Worm (Caenorhabditis elegans) whole organism, L4 larva: ENCODE data around the gene atp-5.

Experiments used
- D1046.2 ChIP-seq: fragments of 200-800 bp; sonication (Bioruptor generic); IDR thresholded peaks from 2 replicates; pipeline ENCODE4 v1.3.6; 2022; ENCODE audit warnings: missing genetic modification characterization, missing compliant biosample characterization
- F10B5.3 ChIP-seq: sonication (generic microtip); optimal IDR thresholded peaks from 2 replicates; lab custom pipeline; 2016; ENCODE audit warnings: mild to moderate bottlenecking, missing genetic modification characterization, missing compliant biosample characterization
- F37D6.2 ChIP-seq: sonication (generic microtip); optimal IDR thresholded peaks from 2 replicates; lab custom pipeline; 2016; ENCODE audit warnings: mild to moderate bottlenecking, missing genetic modification characterization, missing compliant biosample characterization
- F44E2.7 ChIP-seq: fragments of 200-800 bp; sonication (Bioruptor generic); IDR thresholded peaks from 2 replicates; pipeline ENCODE4 v2.1.2; 2022; ENCODE audit warnings: missing genetic modification characterization, missing compliant biosample characterization
- F49E8.2 ChIP-seq: sonication (generic microtip); optimal IDR thresholded peaks from 2 replicates; lab custom pipeline; 2016; ENCODE audit warnings: missing compliant biosample characterization, mild to moderate bottlenecking, missing genetic modification characterization, borderline replicate concordance
- T26A8.4 ChIP-seq: fragments of 200-800 bp; sonication (Bioruptor generic); IDR thresholded peaks from 2 replicates; pipeline ENCODE4 v1.3.6; 2022; ENCODE audit warnings: missing genetic modification characterization, missing compliant biosample characterization
- Y105C5A.15 ChIP-seq: fragments of 200-800 bp; sonication (Bioruptor generic); IDR thresholded peaks from 2 replicates; pipeline ENCODE4 v1.3.6; 2022; ENCODE audit warnings: missing genetic modification characterization, missing compliant biosample characterization
- Y48G9A.11 ChIP-seq: fragments of 200-800 bp; sonication (Bioruptor generic); IDR thresholded peaks from 2 replicates; pipeline ENCODE4 v1.3.6; 2022; ENCODE audit warnings: missing genetic modification reagents, missing genetic modification characterization, missing compliant biosample characterization
- Y5F2A.4 ChIP-seq: fragments of 200-800 bp; sonication (Bioruptor generic); optimal IDR thresholded peaks from 2 replicates; lab custom pipeline; 2018; ENCODE audit warnings: mild to moderate bottlenecking, missing genetic modification characterization, missing compliant biosample characterization
- Y75B8A.6 ChIP-seq: fragments of 200-800 bp; sonication (Bioruptor generic); IDR thresholded peaks from 2 replicates; pipeline ENCODE4 v1.3.6; 2022; ENCODE audit warnings: missing genetic modification reagents, missing genetic modification characterization, missing compliant biosample characterization
- ZK337.2 ChIP-seq: fragments of 200-800 bp; sonication (Bioruptor generic); IDR thresholded peaks from 2 replicates; pipeline ENCODE4 v1.3.6; 2022; ENCODE audit warnings: missing genetic modification reagents, missing genetic modification characterization, missing compliant biosample characterization
- arid-1 ChIP-seq: fragments of 200-800 bp; sonication (Bioruptor generic); conservative IDR thresholded peaks from 2 replicates; pipeline ENCODE4 v1.3.6; 2022; ENCODE audit warnings: missing genetic modification reagents, missing genetic modification characterization, missing compliant biosample characterization
- ceh-28 ChIP-seq: fragments of 150-350 bp; optimal IDR thresholded peaks from 2 replicates; lab custom pipeline; 2014; ENCODE audit warnings: missing biosample characterization, missing genetic modification reagents, missing genetic modification characterization
- ceh-44 ChIP-seq: fragments of 200-800 bp; sonication (Bioruptor generic); IDR thresholded peaks from 2 replicates; pipeline ENCODE4 v1.3.6; 2022; ENCODE audit warnings: missing genetic modification reagents, missing genetic modification characterization, missing compliant biosample characterization
- cey-2 ChIP-seq: sonication (generic microtip); optimal IDR thresholded peaks from 3 replicates; lab custom pipeline; 2017; ENCODE audit warnings: missing genetic modification characterization, mild to moderate bottlenecking, missing compliant biosample characterization, antibody characterized with exemption, borderline replicate concordance; ENCODE audit not compliant: insufficient read depth
- daf-12 ChIP-seq: fragments of 150-350 bp; optimal IDR thresholded peaks from 2 replicates; lab custom pipeline; 2014; ENCODE audit warnings: missing biosample characterization, missing genetic modification reagents, missing genetic modification characterization
- daf-16 ChIP-seq, 3 experiments: sonication (generic microtip); optimal IDR thresholded peaks; 2 replicates each; lab custom pipeline; 2016 to 2017; ENCODE audit warnings: missing genetic modification characterization in 3 of 3, missing genetic modification reagents in 3 of 3, mild to moderate bottlenecking in 2 of 3, missing compliant biosample characterization in 2 of 3, missing biosample characterization in 1 of 3, moderate library complexity in 1 of 3
- dmd-8 ChIP-seq: fragments of 200-800 bp; sonication (Bioruptor generic); IDR thresholded peaks from 2 replicates; pipeline ENCODE4 v1.3.6; 2022; ENCODE audit warnings: missing genetic modification characterization, missing compliant biosample characterization
- duxl-1 ChIP-seq: sonication (generic microtip); optimal IDR thresholded peaks from 2 replicates; lab custom pipeline; 2016; ENCODE audit warnings: mild to moderate bottlenecking, missing genetic modification characterization, moderate library complexity, missing compliant biosample characterization; ENCODE audit not compliant: poor library complexity
- dve-1 ChIP-seq: sonication (generic microtip); optimal IDR thresholded peaks from 2 replicates; lab custom pipeline; 2017; ENCODE audit warnings: antibody characterized with exemption, mild to moderate bottlenecking, missing genetic modification characterization, missing compliant biosample characterization; ENCODE audit not compliant: insufficient read depth
- gei-8 ChIP-seq: fragments of 200-800 bp; sonication (Bioruptor generic); optimal IDR thresholded peaks from 2 replicates; lab custom pipeline; 2018; ENCODE audit warnings: mild to moderate bottlenecking, missing genetic modification characterization, missing compliant biosample characterization
- hif-1 ChIP-seq, 2 experiments: sonication (generic microtip); optimal IDR thresholded peaks; 2 replicates each; lab custom pipeline; 2016 to 2017; ENCODE audit warnings: missing compliant biosample characterization in 2 of 2, missing genetic modification characterization in 2 of 2, missing genetic modification reagents in 2 of 2, missing genotype in 2 of 2, mild to moderate bottlenecking in 1 of 2
- hlh-11 ChIP-seq: fragments of 200-800 bp; sonication (Bioruptor generic); optimal IDR thresholded peaks from 2 replicates; lab custom pipeline; 2018; ENCODE audit warnings: mild to moderate bottlenecking, missing genetic modification characterization, missing compliant biosample characterization
- hmg-1.1 ChIP-seq: fragments of 200-800 bp; sonication (Bioruptor generic); IDR thresholded peaks from 2 replicates; pipeline ENCODE4 v1.3.6; 2022; ENCODE audit warnings: missing genetic modification reagents, missing genetic modification characterization, missing compliant biosample characterization
- madf-5 ChIP-seq, 2 experiments: fragments of 200-800 bp; sonication (Bioruptor generic); IDR thresholded peaks; 2 replicates each; pipeline ENCODE4 v1.3.6; 2022; ENCODE audit warnings: missing compliant biosample characterization in 2 of 2, missing genetic modification characterization in 2 of 2
- mdt-29 ChIP-seq: fragments of 200-800 bp; sonication (Bioruptor generic); IDR thresholded peaks from 2 replicates; pipeline ENCODE4 v1.3.6; 2022; ENCODE audit warnings: missing genetic modification reagents, missing genetic modification characterization, missing compliant biosample characterization
- mep-1 ChIP-seq: fragments of 150-350 bp; sonication (generic microtip); optimal IDR thresholded peaks from 3 replicates; lab custom pipeline; 2014; ENCODE audit warnings: missing biosample characterization, missing genetic modification characterization
- nhr-10 ChIP-seq: fragments of 150-350 bp; optimal IDR thresholded peaks from 2 replicates; lab custom pipeline; 2014; ENCODE audit warnings: missing biosample characterization, missing genetic modification characterization
- nhr-102 ChIP-seq: sonication (generic microtip); optimal IDR thresholded peaks from 2 replicates; lab custom pipeline; 2016; ENCODE audit warnings: mild to moderate bottlenecking, missing genetic modification characterization, moderate library complexity, missing compliant biosample characterization
- nhr-111 ChIP-seq: fragments of 200-800 bp; sonication (Bioruptor generic); optimal IDR thresholded peaks from 2 replicates; lab custom pipeline; 2018; ENCODE audit warnings: mild to moderate bottlenecking, missing genetic modification characterization, missing compliant biosample characterization
- nhr-41 ChIP-seq: fragments of 200-800 bp; sonication (Bioruptor generic); IDR thresholded peaks from 2 replicates; pipeline ENCODE4 v1.3.6; 2022; ENCODE audit warnings: missing genetic modification reagents, missing genetic modification characterization, missing compliant biosample characterization
- nhr-6 ChIP-seq: fragments of 150-350 bp; optimal IDR thresholded peaks from 2 replicates; lab custom pipeline; 2014; ENCODE audit warnings: missing biosample characterization, missing genetic modification characterization
- nhr-76 ChIP-seq: fragments of 150-350 bp; optimal IDR thresholded peaks from 2 replicates; lab custom pipeline; 2014; ENCODE audit warnings: missing biosample characterization, missing genetic modification characterization
- pha-4 ChIP-seq, 2 experiments: fragments of 150-350 bp in 1 of 2; fragments of 200-800 bp in 1 of 2; sonication (Bioruptor generic) in 1 of 2; IDR thresholded peaks in 1 of 2; optimal IDR thresholded peaks in 1 of 2; 2 replicates each; pipeline versions ENCODE4 v1.3.6 to Lab custom; 2014 to 2022; ENCODE audit warnings: missing genetic modification characterization in 2 of 2, missing genetic modification reagents in 2 of 2, missing biosample characterization in 1 of 2, missing compliant biosample characterization in 1 of 2
- rbr-2 ChIP-seq: sonication (generic microtip); optimal IDR thresholded peaks from 2 replicates; lab custom pipeline; 2016; ENCODE audit warnings: missing genotype, missing genetic modification characterization, missing compliant biosample characterization
- sdz-12 ChIP-seq: fragments of 200-800 bp; sonication (Bioruptor generic); optimal IDR thresholded peaks from 2 replicates; lab custom pipeline; 2018; ENCODE audit warnings: mild to moderate bottlenecking, missing genetic modification characterization, missing compliant biosample characterization
- set-16 ChIP-seq: fragments of 200-800 bp; sonication (Bioruptor generic); IDR thresholded peaks from 2 replicates; pipeline ENCODE4 v1.3.6; 2022; ENCODE audit warnings: missing genetic modification reagents, missing genetic modification characterization, missing compliant biosample characterization
- skn-1 ChIP-seq: fragments of 150-350 bp; optimal IDR thresholded peaks from 2 replicates; lab custom pipeline; 2014; ENCODE audit warnings: missing biosample characterization, missing genetic modification characterization
- snpc-1.2 ChIP-seq: fragments of 200-800 bp; sonication (Bioruptor generic); IDR thresholded peaks from 2 replicates; pipeline ENCODE4 v1.3.6; 2022; ENCODE audit warnings: missing genetic modification reagents, missing genetic modification characterization, missing compliant biosample characterization
- tag-97 ChIP-seq: fragments of 200-800 bp; sonication (Bioruptor generic); IDR thresholded peaks from 2 replicates; pipeline ENCODE4 v1.3.6; 2022; ENCODE audit warnings: missing genetic modification characterization, missing compliant biosample characterization
- unc-130 ChIP-seq: sonication (generic microtip); optimal IDR thresholded peaks from 2 replicates; lab custom pipeline; 2016; ENCODE audit warnings: missing genetic modification reagents, missing genetic modification characterization, missing compliant biosample characterization
- zfp-2 ChIP-seq: sonication (generic microtip); optimal IDR thresholded peaks from 2 replicates; lab custom pipeline; 2016; ENCODE audit warnings: mild to moderate bottlenecking, missing genetic modification characterization, missing compliant biosample characterization
- zfp-3 ChIP-seq: fragments of 200-800 bp; sonication (Bioruptor generic); conservative IDR thresholded peaks from 2 replicates; pipeline ENCODE4 v1.3.6; 2022; ENCODE audit warnings: missing genetic modification reagents, missing genetic modification characterization, missing compliant biosample characterization
- zip-2 ChIP-seq: fragments of 150-350 bp; optimal IDR thresholded peaks from 2 replicates; lab custom pipeline; 2014; ENCODE audit warnings: missing biosample characterization, missing genetic modification characterization

The atp-5 gene

ce11 chrV:11076403-11076802, 47.3 kb downstream of the atp-5 start (continued):
- 0 out of 2 replicates have a peak, but pooled peaks have one; percentile 12 for TF ChIP-seq Y75B8A.6 (GFP tag; lab: Robert Waterston, UW)
- TF ChIP-seq dmd-8 (GFP tag; lab: Robert Waterston, UW) = peak; percentile 81; the same call in 1 of the 2 replicates
- no peak for TF ChIP-seq nhr-111 (GFP tag; lab: Kevin White, UChicago)
- TF ChIP-seq F37D6.2 (tag; lab: Kevin White, UChicago) = no peak
- peak; percentile 93 for TF ChIP-seq F49E8.2 (tag; lab: Kevin White, UChicago)

ce11 chrV:11076028-11076402, 47.7 kb downstream of the atp-5 start:
- TF ChIP-seq tag-97 (0 out of 2 replicates have a peak, but pooled peaks have one; percentile 39), ZK337.2 (GFP tag; lab: Robert Waterston, UW) (no peak), T26A8.4 (GFP tag; lab: Robert Waterston, UW) (0 out of 2 replicates have a peak, but pooled peaks have one; percentile 48), F10B5.3 (peak; percentile 16)

DNA sequence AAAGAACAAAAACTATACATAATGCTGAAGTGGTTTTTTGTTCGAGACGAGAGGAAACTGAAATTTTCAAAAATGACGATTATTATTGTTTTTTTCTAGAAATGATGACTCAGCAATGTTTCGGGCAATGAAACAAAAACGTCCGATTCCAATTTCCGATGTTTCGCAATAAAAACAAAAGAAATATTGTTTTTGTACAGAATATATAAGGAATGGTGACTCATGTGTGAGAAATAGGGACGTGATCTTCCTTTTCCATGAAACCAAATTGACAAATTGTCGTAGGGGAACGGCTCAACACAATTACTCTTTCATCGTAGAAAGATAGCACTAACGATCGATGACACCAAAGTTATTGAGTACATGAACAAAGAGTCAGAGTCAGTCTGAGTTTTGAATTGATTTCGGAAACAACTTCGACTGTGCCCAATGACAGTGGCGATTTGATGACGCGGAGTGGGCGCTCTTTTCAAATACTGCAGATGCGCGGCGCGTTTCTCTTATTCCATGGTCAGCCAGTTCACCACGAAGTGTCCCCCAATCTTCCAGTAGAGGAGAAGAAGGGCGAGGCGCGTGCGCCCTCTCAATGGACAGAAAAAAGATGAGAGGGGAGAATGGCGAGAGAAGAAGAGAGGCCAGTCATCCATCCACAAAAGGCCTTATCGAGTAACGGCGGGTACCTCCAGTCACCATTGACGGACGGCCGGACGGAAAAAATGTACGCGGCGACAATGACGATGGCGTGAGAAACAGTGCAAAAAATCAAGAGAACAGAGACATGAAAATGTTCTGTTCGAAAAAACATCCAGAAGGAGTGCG, 48.2 kb downstream of the atp-5 start:
- TF ChIP-seq daf-12 (no peak), daf-16 (GFP tag; optimal IDR thresholded peaks at IDR 0.05; lab: Kevin White, UChicago) (no peak), daf-16 (tag; optimal IDR thresholded peaks at IDR 0.05; lab: Kevin White, UChicago) (no peak), nhr-102 (tag; lab: Kevin White, UChicago) (no peak), hlh-11 (tag; lab: Kevin White, UChicago) (peak; percentile 21), ceh-28 (no peak), mep-1 (peak; percentile 27), duxl-1 (no peak), Y48G9A.11 (GFP tag; lab: Robert Waterston, UW) (peak; percentile 54; the same call in 1 of the 2 replicates), ceh-44 (GFP tag; lab: Robert Waterston, UW) (no peak), nhr-6 (tag; lab: Kevin White, UChicago) (no peak), pha-4 (GFP tag; IDR thresholded peaks at IDR 0.05; lab: Robert Waterston, UW) (no peak; the same call in 1 of the 2 replicates), pha-4 (tag; optimal IDR thresholded peaks at IDR 0.05; lab: Kevin White, UChicago) (no peak), rbr-2 (tag; lab: Kevin White, UChicago) (peak; percentile 72), set-16 (GFP tag; lab: Robert Waterston, UW) (peak; percentile 61), zfp-3 (0 out of 2 replicates have a peak, but pooled peaks have one; percentile 41), Y75B8A.6 (GFP tag; lab: Robert Waterston, UW) (no peak), unc-130 (GFP tag; lab: Kevin White, UChicago) (no peak), zfp-2 (tag; lab: Kevin White, UChicago) (no peak), arid-1 (GFP tag; lab: Robert Waterston, UW) (no peak; the same call in 1 of the 2 replicates), nhr-41 (GFP tag; lab: Robert Waterston, UW) (no peak), F44E2.7 (GFP tag; lab: Robert Waterston, UW) (no peak), sdz-12 (no peak), dve-1 (tag; lab: Kevin White, UChicago) (peak; percentile 28), skn-1 (tag; lab: Kevin White, UChicago) (no peak), hmg-1.1 (no peak; the same call in 1 of the 2 replicates), nhr-76 (tag; lab: Kevin White, UChicago) (no peak), madf-5 (GFP tag; IDR thresholded peaks at IDR 0.05; lab: Robert Waterston, UW) (no peak), cey-2 (tag; lab: Kevin White, UChicago) (no peak), nhr-10 (tag; lab: Kevin White, UChicago) (no peak), zip-2 (no peak), Y105C5A.15 (GFP tag; lab: Robert Waterston, UW) (no peak), gei-8 (GFP tag; lab: Kevin White, UChicago) (no peak), mdt-29 (no peak), D1046.2 (GFP tag; lab: Robert Waterston, UW) (no peak), Y5F2A.4 (GFP tag; lab: Kevin White, UChicago) (no peak), hif-1 (tag; optimal IDR thresholded peaks at IDR 0.05; lab: Kevin White, UChicago) (peak in 1 of 2 experiments; percentile 29), snpc-1.2 (GFP tag; lab: Robert Waterston, UW) (no peak)
